Fruit fly (Drosophila melanogaster) whole organism, wandering third instar larva: ENCODE measurements around the gene CG4789.

Experiments
- Dfd ChIP-seq: fragments of >200 bp; optimal IDR thresholded peaks from 2 replicates; lab custom pipeline; 2017; ENCODE audit warnings: missing biosample characterization, missing genetic modification characterization
- Dif ChIP-seq: fragments of 200-275, 200-300 bp; sonication (Bioruptor generic); optimal IDR thresholded peaks from 2 replicates; lab custom pipeline; 2018; ENCODE audit warnings: missing biosample characterization, missing genetic modification characterization; ENCODE audit not compliant: partially characterized antibody
- GATAd ChIP-seq: sonication (Bioruptor generic); optimal IDR thresholded peaks from 2 replicates; lab custom pipeline; 2016; ENCODE audit warnings: missing biosample characterization, missing genetic modification characterization
- HLH106 ChIP-seq: fragments of 200-800 bp; optimal IDR thresholded peaks from 3 replicates; lab custom pipeline; 2019; ENCODE audit warnings: missing biosample characterization, mild to moderate bottlenecking, missing genetic modification characterization, moderate library complexity
- Hnf4 ChIP-seq: fragments of 200-800 bp; sonication (Bioruptor generic); optimal IDR thresholded peaks from 2 replicates; lab custom pipeline; 2016; ENCODE audit warnings: missing biosample characterization, mild to moderate bottlenecking, missing genetic modification characterization
- Hr78 ChIP-seq: fragments of >200 bp; optimal IDR thresholded peaks from 2 replicates; lab custom pipeline; 2017; ENCODE audit warnings: missing biosample characterization, missing genetic modification characterization
- Hr83 ChIP-seq: fragments of 200-300 bp; sonication (Bioruptor generic); optimal IDR thresholded peaks from 2 replicates; lab custom pipeline; 2016; ENCODE audit warnings: missing biosample characterization, mild to moderate bottlenecking, missing genetic modification characterization, moderate library complexity; ENCODE audit not compliant: poor library complexity, severe bottlenecking
- Myc ChIP-seq: fragments of >200 bp; optimal IDR thresholded peaks from 2 replicates; lab custom pipeline; 2017
- N ChIP-seq: fragments of >200 bp; optimal IDR thresholded peaks from 2 replicates; lab custom pipeline; 2018; ENCODE audit warnings: missing biosample characterization, missing external identifiers, missing genetic modification characterization
- OdsH ChIP-seq: fragments of 200-800 bp; sonication (Bioruptor generic); optimal IDR thresholded peaks from 2 replicates; lab custom pipeline; 2016; ENCODE audit warnings: missing biosample characterization, mild to moderate bottlenecking, missing genetic modification characterization
- Rel ChIP-seq, 2 experiments: fragments of 200-800 bp; sonication (Bioruptor generic) in 1 of 2; optimal IDR thresholded peaks; 2 replicates in 1 of 2; 3 replicates in 1 of 2; lab custom pipeline; 2016 to 2019; ENCODE audit warnings: mild to moderate bottlenecking in 2 of 2, missing biosample characterization in 2 of 2, missing genetic modification characterization in 2 of 2, moderate library complexity in 1 of 2
- Sp1 ChIP-seq: fragments of 200-800 bp; sonication (Bioruptor generic); optimal IDR thresholded peaks from 3 replicates; lab custom pipeline; 2019; ENCODE audit warnings: missing biosample characterization, mild to moderate bottlenecking, missing genetic modification characterization, moderate library complexity
- Vsx2 ChIP-seq: fragments of 200-300, 225-300 bp; sonication (Bioruptor generic); optimal IDR thresholded peaks from 2 replicates; lab custom pipeline; 2018; ENCODE audit warnings: missing biosample characterization, missing genetic modification characterization; ENCODE audit not compliant: partially characterized antibody
- br ChIP-seq: fragments of 200-800 bp; sonication (Bioruptor generic); optimal IDR thresholded peaks from 2 replicates; lab custom pipeline; 2016; ENCODE audit warnings: missing biosample characterization, missing genetic modification characterization
- brk ChIP-seq: fragments of 200-800 bp; sonication (Bioruptor generic); optimal IDR thresholded peaks from 2 replicates; lab custom pipeline; 2016; ENCODE audit warnings: missing biosample characterization, mild to moderate bottlenecking, missing genetic modification characterization
- dl ChIP-seq, 2 experiments: fragments of 175-275, 200-275 bp in 1 of 2; fragments of 200-275 bp in 1 of 2; sonication (Bioruptor generic); optimal IDR thresholded peaks; lab custom pipeline; 2018; ENCODE audit warnings: mild to moderate bottlenecking in 2 of 2, missing biosample characterization in 2 of 2, missing genetic modification characterization in 2 of 2, moderate library complexity in 2 of 2; ENCODE audit not compliant: partially characterized antibody in 2 of 2, insufficient read depth in 1 of 2
- dmrt93B ChIP-seq: fragments of 200-800 bp; sonication (Bioruptor generic); optimal IDR thresholded peaks from 2 replicates; lab custom pipeline; 2018; ENCODE audit warnings: missing biosample characterization, mild to moderate bottlenecking, missing genetic modification characterization
- foxo ChIP-seq, 2 experiments: fragments of 200-800 bp; sonication (Bioruptor generic); optimal IDR thresholded peaks; 2 replicates in 1 of 2; 3 replicates in 1 of 2; lab custom pipeline; 2016 to 2017; ENCODE audit warnings: missing biosample characterization in 2 of 2, missing genetic modification characterization in 2 of 2
- fru ChIP-seq: fragments of 200-800 bp; sonication (Bioruptor generic); optimal IDR thresholded peaks from 3 replicates; lab custom pipeline; 2016; ENCODE audit warnings: missing biosample characterization, mild to moderate bottlenecking, missing genetic modification characterization
- h ChIP-seq: fragments of 200-800 bp; sonication (Bioruptor generic); optimal IDR thresholded peaks from 3 replicates; lab custom pipeline; 2016; ENCODE audit warnings: missing biosample characterization, mild to moderate bottlenecking, missing genetic modification characterization
- jim ChIP-seq: fragments of 175-275, 200-325 bp; sonication (Bioruptor generic); optimal IDR thresholded peaks from 2 replicates; lab custom pipeline; 2016; ENCODE audit warnings: missing biosample characterization, mild to moderate bottlenecking, missing genetic modification characterization
- lola ChIP-seq: fragments of >200 bp; optimal IDR thresholded peaks from 2 replicates; lab custom pipeline; 2017; ENCODE audit warnings: missing biosample characterization, missing genetic modification characterization
- psq ChIP-seq: fragments of 200-800 bp; sonication (Bioruptor generic); optimal IDR thresholded peaks from 3 replicates; lab custom pipeline; 2017; ENCODE audit warnings: missing biosample characterization, mild to moderate bottlenecking, missing genetic modification characterization, moderate library complexity
- rgr ChIP-seq: fragments of 200-800 bp; sonication (Bioruptor generic); optimal IDR thresholded peaks from 3 replicates; lab custom pipeline; 2016; ENCODE audit warnings: missing biosample characterization, mild to moderate bottlenecking, missing genetic modification characterization
- sage ChIP-seq: fragments of 200-800 bp; sonication (Bioruptor generic); optimal IDR thresholded peaks from 2 replicates; lab custom pipeline; 2016; ENCODE audit warnings: missing biosample characterization, mild to moderate bottlenecking, missing genetic modification characterization
- tai ChIP-seq: sonication (Bioruptor generic); optimal IDR thresholded peaks from 2 replicates; lab custom pipeline; 2016; ENCODE audit warnings: missing biosample characterization, missing genetic modification characterization
- usp ChIP-seq: fragments of >200 bp; optimal IDR thresholded peaks from 2 replicates; lab custom pipeline; 2017; ENCODE audit warnings: missing biosample characterization, missing genetic modification characterization
- woc ChIP-seq: sonication (Bioruptor generic); optimal IDR thresholded peaks from 2 replicates; lab custom pipeline; 2016; ENCODE audit warnings: missing biosample characterization, mild to moderate bottlenecking, missing genetic modification characterization

CG4789 gene

dm6 chrX:16783743-16784142, 17.0 kb upstream of the CG4789 start, which contains the start of gene mRpL22:
mRpL22 (plus strand) TSS chrX:16783933.
- TF ChIP-seq dl (GFP tag; optimal IDR thresholded peaks at IDR 0.05; lab: Kevin White, UChicago; ENCODE audit: insufficient read depth in 1 of 2, partially characterized antibody in 2 of 2): no peak
- TF ChIP-seq Hnf4: no peak
- no peak for TF ChIP-seq Sp1 (GFP tag; lab: Kevin White, UChicago)
- no peak for TF ChIP-seq HLH106 (tag; lab: Kevin White, UChicago)
- TF ChIP-seq rgr (GFP tag; lab: Kevin White, UChicago): no peak
- no peak for TF ChIP-seq dmrt93B (GFP tag; lab: Kevin White, UChicago)
- no peak for TF ChIP-seq N (GFP tag; lab: Kevin White, UChicago)
- no peak for TF ChIP-seq sage (GFP tag; lab: Kevin White, UChicago)
- TF ChIP-seq OdsH (GFP tag; lab: Kevin White, UChicago): no peak
- TF ChIP-seq br (GFP tag; lab: Kevin White, UChicago): no peak
- TF ChIP-seq GATAd (GFP tag; lab: Kevin White, UChicago): no peak
- no peak for TF ChIP-seq woc
- no peak for TF ChIP-seq Hr78 (GFP tag; lab: Kevin White, UChicago)
- no peak for TF ChIP-seq h (GFP tag; lab: Kevin White, UChicago)
- TF ChIP-seq Dif: no peak
- TF ChIP-seq fru (GFP tag; lab: Kevin White, UChicago): no peak
- TF ChIP-seq tai (GFP tag; lab: Kevin White, UChicago): no peak
- TF ChIP-seq, all 38 proteins: peak for 0

- TF ChIP-seq Hr83 (GFP tag; lab: Kevin White, UChicago): peak; percentile 28
- no peak for TF ChIP-seq Rel (GFP tag; optimal IDR thresholded peaks at IDR 0.05; lab: Kevin White, UChicago)
- TF ChIP-seq Rel (tag; optimal IDR thresholded peaks at IDR 0.05; lab: Kevin White, UChicago): no peak
- TF ChIP-seq jim (GFP tag; lab: Kevin White, UChicago): no peak
- TF ChIP-seq Sp1 (GFP tag; lab: Kevin White, UChicago): no peak
- TF ChIP-seq N (GFP tag; lab: Kevin White, UChicago): no peak
- no peak for TF ChIP-seq usp (GFP tag; lab: Kevin White, UChicago)
- no peak for TF ChIP-seq lola
- TF ChIP-seq Hnf4: peak; percentile 24
- no peak for TF ChIP-seq brk (GFP tag; lab: Kevin White, UChicago)
- no peak for TF ChIP-seq br (GFP tag; lab: Kevin White, UChicago)
- TF ChIP-seq tai (GFP tag; lab: Kevin White, UChicago): no peak
- TF ChIP-seq, all 38 proteins: peak for 2
Measured at dm6 chrX:16786860-16787415, 13.8 kb upstream of the CG4789 start, which contains the start of the genes CG9609 and Sap30. CG9609 (minus strand) TSS chrX:16787008. Sap30 (plus strand) TSS chrX:16787283.

dm6 chrX:16787416-16787900, 13.3 kb upstream of the CG4789 start:
- no peak for TF ChIP-seq OdsH (GFP tag; lab: Kevin White, UChicago)
- TF ChIP-seq GATAd (GFP tag; lab: Kevin White, UChicago): no peak
- TF ChIP-seq fru (GFP tag; lab: Kevin White, UChicago): no peak
- no peak for TF ChIP-seq brk (GFP tag; lab: Kevin White, UChicago)
- TF ChIP-seq foxo (GFP tag; optimal IDR thresholded peaks at IDR 0.05; lab: Kevin White, UChicago): peak in 1 of 2 experiments; percentile 18
- TF ChIP-seq N (GFP tag; lab: Kevin White, UChicago): no peak
- TF ChIP-seq Vsx2 (GFP tag; lab: Kevin White, UChicago): no peak
- peak; percentile 63 for TF ChIP-seq psq (GFP tag; lab: Kevin White, UChicago)
- peak; percentile 23 for TF ChIP-seq HLH106 (tag; lab: Kevin White, UChicago)
- TF ChIP-seq Myc: peak; percentile 13

- TF ChIP-seq Dfd (GFP tag; lab: Kevin White, UChicago): no peak
- TF ChIP-seq N (GFP tag; lab: Kevin White, UChicago): no peak
- TF ChIP-seq Myc: peak; percentile 26
- TF ChIP-seq Vsx2 (GFP tag; lab: Kevin White, UChicago): no peak
- no peak for TF ChIP-seq dmrt93B (GFP tag; lab: Kevin White, UChicago)
- peak; percentile 29 for TF ChIP-seq woc
Measured at dm6 chrX:16791058-16791457, 9.7 kb upstream of the CG4789 start, which contains the start of gene Rrp45. Rrp45 (minus strand) TSS chrX:16791266.
